Fruit fly (Drosophila melanogaster): ENCODE measurements around the gene CG43999.

CG43999 gene

dm6 chr3R:23948324-23948465 lies 19.4 kb upstream of the CG43999 start, which contains the start of gene CG12268:
CG12268 (minus strand) TSS chr3R:23948424.
- no peak for TF ChIP-seq EcR (GFP tag; optimal IDR thresholded peaks at IDR 0.05)

DNA sequence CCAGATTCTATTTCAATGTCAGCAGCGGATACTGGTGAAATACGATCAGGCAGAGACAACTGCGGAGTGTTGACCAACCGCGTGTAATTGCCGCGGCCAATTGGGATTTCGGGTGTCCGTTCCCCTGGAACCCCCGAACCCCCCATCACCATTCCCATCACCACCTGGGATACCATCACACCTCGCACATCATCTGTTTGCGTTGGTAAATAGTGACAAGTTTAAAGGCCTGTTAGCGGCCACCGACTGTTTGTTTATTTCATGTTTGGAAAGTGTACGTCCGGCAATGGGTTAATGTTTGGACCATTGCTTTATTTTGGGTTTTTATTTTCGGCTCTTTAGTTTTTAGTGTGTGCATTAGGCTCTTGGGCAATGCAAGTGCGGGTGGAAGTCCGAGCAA lies 18.2 kb upstream of the CG43999 start:
- TF ChIP-seq CG14655 (GFP tag; optimal IDR thresholded peaks at IDR 0.05) = no peak

- TF ChIP-seq EcR (GFP tag; optimal IDR thresholded peaks at IDR 0.05) = no peak
- no peak for TF ChIP-seq CG15710 (tag; optimal IDR thresholded peaks at IDR 0.05)
- no peak for TF ChIP-seq Pif1B (GFP tag; optimal IDR thresholded peaks at IDR 0.05)
- TF ChIP-seq fd96Ca (GFP tag; IDR thresholded peaks at IDR 0.05) = no peak
- TF ChIP-seq rn (GFP tag; IDR thresholded peaks at IDR 0.05) = no peak
- TF ChIP-seq CG8159 (tag; optimal IDR thresholded peaks at IDR 0.05) = no peak
- TF ChIP-seq CG17806 (tag; optimal IDR thresholded peaks at IDR 0.05) = no peak
- no peak for TF ChIP-seq CG9948 (tag; optimal IDR thresholded peaks at IDR 0.05)
- TF ChIP-seq Pif1A (GFP tag; optimal IDR thresholded peaks at IDR 0.05) = no peak
- TF ChIP-seq CG4496 (GFP tag; IDR thresholded peaks at IDR 0.05) = no peak
- no peak for TF ChIP-seq CG10348 (GFP tag; IDR thresholded peaks at IDR 0.05)
- TF ChIP-seq Snoo (tag; optimal IDR thresholded peaks at IDR 0.05) = no peak
- TF ChIP-seq CG34367 (tag; optimal IDR thresholded peaks at IDR 0.05) = no peak
- no peak for TF ChIP-seq Ets98B (GFP tag; IDR thresholded peaks at IDR 0.05)
- TF ChIP-seq CG32121 (GFP tag; IDR thresholded peaks at IDR 0.05) = no peak
- TF ChIP-seq D1 (tag; optimal IDR thresholded peaks at IDR 0.05) = no peak
- TF ChIP-seq CG8301 (tag; optimal IDR thresholded peaks at IDR 0.05) = no peak
- TF ChIP-seq CG14655 (GFP tag; optimal IDR thresholded peaks at IDR 0.05) = no peak
These were observed 15.1 kb upstream of the CG43999 start for dm6 chr3R:23943843-23944356.

dm6 chr3R:23942965-23943413 lies 14.2 kb upstream of the CG43999 start, which contains the start of gene Gdh:
Gdh (minus strand) TSS chr3R:23943101.
- TF ChIP-seq Snoo (tag; optimal IDR thresholded peaks at IDR 0.05) = peak; percentile 39
- TF ChIP-seq fd96Ca (GFP tag; IDR thresholded peaks at IDR 0.05) = peak; percentile 19; the same call in 1 of the 3 replicates
- peak; percentile 34 for TF ChIP-seq CG13204 (GFP tag; optimal IDR thresholded peaks at IDR 0.05)
- TF ChIP-seq CG12605 (GFP tag; IDR thresholded peaks at IDR 0.05) = peak; percentile 57; the same call in 1 of the 2 replicates
- no peak for TF ChIP-seq CG10348 (GFP tag; IDR thresholded peaks at IDR 0.05)
- peak; percentile 20; the same call in 1 of the 2 replicates for TF ChIP-seq CG32121 (GFP tag; IDR thresholded peaks at IDR 0.05)
- TF ChIP-seq CG4496 (GFP tag; IDR thresholded peaks at IDR 0.05) = peak; percentile 72; the same call in 2 of the 3 replicates
- peak; percentile 23 for TF ChIP-seq EcR (GFP tag; optimal IDR thresholded peaks at IDR 0.05)
- TF ChIP-seq CG8159 (tag; optimal IDR thresholded peaks at IDR 0.05) = no peak
- peak; percentile 12 for TF ChIP-seq Pif1A (GFP tag; optimal IDR thresholded peaks at IDR 0.05)
- TF ChIP-seq Ets98B (GFP tag; IDR thresholded peaks at IDR 0.05) = peak; percentile 60; the same call in 1 of the 2 replicates

DNA sequence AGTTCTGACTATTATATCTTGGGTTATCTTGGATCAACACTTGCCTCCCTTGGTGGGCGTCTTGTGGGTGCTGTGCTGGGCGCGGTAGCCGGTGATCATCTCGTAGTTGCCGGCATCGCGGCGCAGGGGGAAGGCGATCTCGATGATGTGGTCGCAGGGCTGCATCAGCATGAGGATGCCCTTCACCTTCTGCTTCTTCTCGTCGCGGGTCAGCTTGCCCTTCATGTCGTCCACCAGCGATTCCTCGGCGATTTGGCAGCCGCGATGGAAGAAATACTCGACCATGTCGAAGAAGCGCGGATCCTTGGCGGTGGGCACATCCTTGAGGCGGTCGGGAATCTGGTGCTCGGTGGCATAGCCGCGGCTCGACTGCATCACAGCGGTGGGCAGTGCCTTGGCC lies 13.8 kb upstream of the CG43999 start:
- TF ChIP-seq rn (GFP tag; IDR thresholded peaks at IDR 0.05) = no peak; the same call in 1 of the 2 replicates
- 0 out of 2 replicates have a peak, but pooled peaks have one; percentile 7 for TF ChIP-seq CG10348 (GFP tag; IDR thresholded peaks at IDR 0.05)
- TF ChIP-seq Pif1A (GFP tag; optimal IDR thresholded peaks at IDR 0.05) = no peak

DNA sequence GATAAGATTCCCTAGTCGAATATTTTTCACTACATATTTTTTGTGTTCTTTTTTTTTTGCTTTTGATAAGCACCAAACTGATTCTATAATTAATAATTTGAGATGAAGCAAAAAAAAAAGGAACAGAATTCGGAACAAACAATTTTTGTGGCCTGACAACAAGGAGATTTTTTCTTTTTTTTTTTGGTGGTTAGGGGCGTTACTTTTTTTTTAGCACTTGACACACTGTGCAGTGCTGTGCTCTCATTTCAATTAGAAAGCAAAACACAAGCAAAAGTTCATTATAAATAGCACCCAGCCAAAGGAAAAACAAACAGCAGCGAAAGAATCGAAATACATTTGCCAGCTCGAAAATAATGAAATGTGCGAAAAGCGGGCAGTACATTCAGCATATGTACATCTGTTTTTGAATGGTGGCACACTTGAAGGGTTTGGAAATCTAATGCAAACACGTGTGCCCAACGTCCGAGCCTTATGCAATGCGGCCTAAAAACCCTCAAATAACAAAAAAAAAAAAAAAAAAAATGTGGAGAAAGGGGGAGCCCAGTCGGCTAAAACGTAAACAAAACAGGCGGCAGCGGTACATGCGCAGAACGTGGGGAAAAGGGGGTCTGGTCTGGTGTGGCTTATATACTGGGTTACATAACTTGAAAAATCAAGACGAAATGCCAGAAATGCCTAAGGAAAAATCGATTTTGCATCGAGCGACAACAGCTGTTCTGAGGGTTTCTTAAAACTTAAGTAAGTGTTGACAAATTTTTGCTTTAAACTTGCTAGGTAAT lies 13.0 kb upstream of the CG43999 start:
- TF ChIP-seq CG14655 (GFP tag; optimal IDR thresholded peaks at IDR 0.05) (peak; percentile 35), Ets98B (GFP tag; IDR thresholded peaks at IDR 0.05) (peak; percentile 50), CG32121 (GFP tag; IDR thresholded peaks at IDR 0.05) (peak; percentile 49), CG9948 (tag; optimal IDR thresholded peaks at IDR 0.05) (peak; percentile 8), D1 (tag; optimal IDR thresholded peaks at IDR 0.05) (no peak), CG4496 (GFP tag; IDR thresholded peaks at IDR 0.05) (peak; percentile 60; the same call in 2 of the 3 replicates), CG8301 (tag; optimal IDR thresholded peaks at IDR 0.05) (peak; percentile 31), EcR (GFP tag; optimal IDR thresholded peaks at IDR 0.05) (no peak), gl (tag; optimal IDR thresholded peaks at IDR 0.05) (no peak)

DNA sequence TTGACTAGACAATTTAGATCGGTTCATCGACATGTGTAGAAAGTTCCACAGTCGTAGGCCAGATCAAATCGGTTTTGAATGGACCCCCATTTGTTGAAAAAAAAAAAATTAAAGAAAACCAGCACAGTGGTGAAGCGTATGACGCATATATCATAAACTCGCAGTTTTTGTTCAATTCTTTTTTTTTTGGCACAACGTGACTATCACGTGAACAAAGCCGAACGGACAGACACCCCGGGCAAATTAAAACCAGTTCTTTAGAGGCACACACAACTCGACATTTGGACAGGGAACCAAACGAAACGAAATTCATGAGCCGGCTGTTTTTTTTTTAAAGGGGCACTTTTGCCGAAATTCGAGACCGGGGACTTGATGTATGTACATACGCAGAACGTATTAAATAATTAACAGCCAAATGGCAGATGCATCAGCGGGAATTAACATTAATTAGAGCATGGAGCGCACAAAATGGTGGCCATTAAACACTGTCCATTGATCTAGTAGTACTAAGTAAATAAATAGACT lies 12.1 kb upstream of the CG43999 start:
- no peak for TF ChIP-seq Snoo (tag; optimal IDR thresholded peaks at IDR 0.05)
- TF ChIP-seq rn (GFP tag; IDR thresholded peaks at IDR 0.05) = no peak
- TF ChIP-seq CG14655 (GFP tag; optimal IDR thresholded peaks at IDR 0.05) = no peak
- TF ChIP-seq CG10348 (GFP tag; IDR thresholded peaks at IDR 0.05) = no peak
- no peak for TF ChIP-seq Pif1A (GFP tag; optimal IDR thresholded peaks at IDR 0.05)
- TF ChIP-seq CG9948 (tag; optimal IDR thresholded peaks at IDR 0.05) = no peak
- no peak for TF ChIP-seq EcR (GFP tag; optimal IDR thresholded peaks at IDR 0.05)
- TF ChIP-seq fd96Ca (GFP tag; IDR thresholded peaks at IDR 0.05) = no peak
- no peak for TF ChIP-seq CG17806 (tag; optimal IDR thresholded peaks at IDR 0.05)
- no peak for TF ChIP-seq D1 (tag; optimal IDR thresholded peaks at IDR 0.05)
- TF ChIP-seq CG13204 (GFP tag; optimal IDR thresholded peaks at IDR 0.05) = no peak
- TF ChIP-seq Pif1B (GFP tag; optimal IDR thresholded peaks at IDR 0.05) = no peak
- TF ChIP-seq CG8159 (tag; optimal IDR thresholded peaks at IDR 0.05) = no peak
- TF ChIP-seq CG34367 (tag; optimal IDR thresholded peaks at IDR 0.05) = no peak
